Worm (Caenorhabditis elegans) whole organism, late embryonic: ENCODE measurements around the gene H11E01.2.

Source experiments
- C38D4.7 ChIP-seq: fragments of 200-800 bp; sonication (Bioruptor generic); optimal IDR thresholded peaks from 2 replicates; lab custom pipeline; 2018; ENCODE audit warnings: mild to moderate bottlenecking, missing genetic modification characterization, moderate library complexity, missing compliant biosample characterization
- F13H6.1 ChIP-seq: sonication (generic microtip); optimal IDR thresholded peaks from 2 replicates; lab custom pipeline; 2016; ENCODE audit warnings: missing genetic modification characterization, missing compliant biosample characterization
- ceh-31 ChIP-seq: sonication (generic microtip); optimal IDR thresholded peaks from 2 replicates; lab custom pipeline; 2016; ENCODE audit warnings: missing genetic modification characterization, missing compliant biosample characterization
- elt-4 ChIP-seq: sonication (generic microtip); optimal IDR thresholded peaks from 2 replicates; lab custom pipeline; 2016; ENCODE audit warnings: missing genetic modification characterization, missing compliant biosample characterization
- fkh-10 ChIP-seq: fragments of 150-350 bp; optimal IDR thresholded peaks from 2 replicates; lab custom pipeline; 2014; ENCODE audit warnings: missing biosample characterization, missing genetic modification reagents, missing genetic modification characterization
- mec-3 ChIP-seq: sonication (generic microtip); optimal IDR thresholded peaks from 2 replicates; lab custom pipeline; 2016; ENCODE audit warnings: borderline replicate concordance, missing genetic modification characterization, missing compliant biosample characterization
- nhr-11 ChIP-seq: fragments of 150-350 bp; optimal IDR thresholded peaks from 2 replicates; lab custom pipeline; 2014; ENCODE audit warnings: missing biosample characterization, missing genetic modification characterization
- nhr-232 ChIP-seq: sonication (generic microtip); optimal IDR thresholded peaks from 2 replicates; lab custom pipeline; 2016; ENCODE audit warnings: missing genetic modification characterization, missing compliant biosample characterization
- npax-4 ChIP-seq: sonication (generic microtip); optimal IDR thresholded peaks from 2 replicates; lab custom pipeline; 2016; ENCODE audit warnings: missing genetic modification characterization, missing compliant biosample characterization
- pha-4 ChIP-seq: fragments of 150-350 bp; optimal IDR thresholded peaks from 2 replicates; lab custom pipeline; 2018; ENCODE audit warnings: missing biosample characterization, missing genetic modification reagents, missing genetic modification characterization
- pqm-1 ChIP-seq: sonication (generic microtip); optimal IDR thresholded peaks from 2 replicates; lab custom pipeline; 2016; ENCODE audit warnings: missing genetic modification characterization, missing compliant biosample characterization
- sox-4 ChIP-seq: sonication (generic microtip); optimal IDR thresholded peaks from 2 replicates; lab custom pipeline; 2017; ENCODE audit warnings: mild to moderate bottlenecking, missing genetic modification characterization, inconsistent platforms, missing compliant biosample characterization
- tbx-2 ChIP-seq: sonication (generic microtip); optimal IDR thresholded peaks from 2 replicates; lab custom pipeline; 2016; ENCODE audit warnings: missing genetic modification characterization, missing compliant biosample characterization
- unc-55 ChIP-seq: sonication (generic microtip); optimal IDR thresholded peaks from 2 replicates; lab custom pipeline; 2017; ENCODE audit warnings: missing biosample characterization, missing genetic modification reagents, missing genetic modification characterization

ce11 chrX:1630881-1631516, 10.1 kb downstream of the H11E01.2 start, which contains the start of gene ZK380.2:
- TF ChIP-seq elt-4: no peak
- TF ChIP-seq F13H6.1: no peak
- no peak for TF ChIP-seq sox-4
- no peak for TF ChIP-seq pqm-1
- TF ChIP-seq pha-4 (tag; lab: Kevin White, UChicago): no peak
- no peak for TF ChIP-seq tbx-2 (tag; lab: Kevin White, UChicago)
- no peak for TF ChIP-seq C38D4.7
- no peak for TF ChIP-seq ceh-31
- TF ChIP-seq unc-55: no peak
- no peak for TF ChIP-seq npax-4 (tag; lab: Kevin White, UChicago)
- TF ChIP-seq nhr-11 (tag; lab: Kevin White, UChicago): no peak
- no peak for TF ChIP-seq mec-3 (tag; lab: Kevin White, UChicago)
- no peak for TF ChIP-seq nhr-232
- TF ChIP-seq fkh-10: no peak
